Fruit fly (Drosophila melanogaster): ENCODE data around the gene CG3117.

- TF ChIP-seq sage (GFP tag; optimal IDR thresholded peaks at IDR 0.05) (no peak), pan (optimal IDR thresholded peaks at IDR 0.05) (no peak), jim (GFP tag; optimal IDR thresholded peaks at IDR 0.05) (no peak), HLH106 (tag; optimal IDR thresholded peaks at IDR 0.05) (no peak), rgr (GFP tag; optimal IDR thresholded peaks at IDR 0.05) (no peak), psq (GFP tag; optimal IDR thresholded peaks at IDR 0.05) (no peak), fru (GFP tag; optimal IDR thresholded peaks at IDR 0.05) (no peak), Dfd (GFP tag; optimal IDR thresholded peaks at IDR 0.05) (no peak), OdsH (GFP tag; optimal IDR thresholded peaks at IDR 0.05) (no peak)
Measured at dm6 chr2L:2872309-2872932, 25.4 kb upstream of the CG3117 start.
